Fruit fly (Drosophila melanogaster) whole organism, embryonic: Measurements from ENCODE around the gene gro.

Experiments used
- Blimp-1 ChIP-seq: fragments of 200-800 bp; sonication (Bioruptor generic); optimal IDR thresholded peaks from 3 replicates; lab custom pipeline; 2018; ENCODE audit warnings: missing biosample characterization, missing genetic modification characterization, mild to moderate bottlenecking, moderate library complexity, missing genetic modification reagents
- CG10543 ChIP-seq: fragments of 200-800 bp; sonication (Bioruptor generic); optimal IDR thresholded peaks from 3 replicates; lab custom pipeline; 2017; ENCODE audit warnings: missing biosample characterization, mild to moderate bottlenecking, missing genetic modification characterization, moderate library complexity
- CG11695 ChIP-seq: fragments of 200-800 bp; sonication (Bioruptor generic); IDR thresholded peaks from 3 replicates; pipeline ENCODE4 v1.3.6; 2022; ENCODE audit warnings: missing biosample characterization, missing genetic modification characterization
- CG12769 ChIP-seq: fragments of 200-800 bp; sonication (Bioruptor generic); optimal IDR thresholded peaks from 2 replicates; lab custom pipeline; 2019; ENCODE audit warnings: missing biosample characterization, mild to moderate bottlenecking, missing genetic modification characterization, moderate library complexity
- CG13123 ChIP-seq: fragments of 200-800 bp; sonication (Bioruptor generic); optimal IDR thresholded peaks from 2 replicates; lab custom pipeline; 2016; ENCODE audit warnings: missing biosample characterization, missing genetic modification characterization
- CG18619 ChIP-seq: fragments of 200-800 bp; sonication (Bioruptor generic); optimal IDR thresholded peaks from 3 replicates; lab custom pipeline; 2017; ENCODE audit warnings: missing biosample characterization, mild to moderate bottlenecking, missing genetic modification characterization
- CG2199 ChIP-seq: fragments of 200-800 bp; sonication (Bioruptor generic); IDR thresholded peaks from 3 replicates; pipeline ENCODE4 v1.3.6; 2022; ENCODE audit warnings: missing biosample characterization, missing genetic modification characterization
- CG32772 ChIP-seq: fragments of 200-800 bp; sonication (Bioruptor generic); IDR thresholded peaks from 2 replicates; pipeline ENCODE4 v1.3.6; 2022; ENCODE audit warnings: missing biosample characterization, missing genetic modification characterization
- CG7357 ChIP-seq: fragments of 200-800 bp; sonication (Bioruptor generic); IDR thresholded peaks from 3 replicates; pipeline ENCODE4 v1.3.6; 2022; ENCODE audit warnings: missing biosample characterization, missing genetic modification characterization
- CG8359 ChIP-seq: fragments of 200-800 bp; sonication (Bioruptor generic); optimal IDR thresholded peaks from 2 replicates; lab custom pipeline; 2017; ENCODE audit warnings: missing biosample characterization, mild to moderate bottlenecking, missing genetic modification characterization, borderline replicate concordance
- D ChIP-seq, 2 experiments: fragments of 200-800 bp in 1 of 2; fragments of >200 bp in 1 of 2; sonication (Bioruptor generic) in 1 of 2; optimal IDR thresholded peaks; 2 replicates in 1 of 2; 3 replicates in 1 of 2; lab custom pipeline; 2017; ENCODE audit warnings: mild to moderate bottlenecking in 1 of 2, missing biosample characterization in 1 of 2, missing genetic modification characterization in 1 of 2, missing genetic modification reagents in 1 of 2
- Deaf1 ChIP-seq: fragments of 200-800 bp; optimal IDR thresholded peaks from 3 replicates; lab custom pipeline; 2019; ENCODE audit warnings: missing biosample characterization, mild to moderate bottlenecking, missing genetic modification characterization, moderate library complexity
- Dll ChIP-seq: fragments of 200-800 bp; sonication (Bioruptor generic); IDR thresholded peaks from 4 replicates; pipeline ENCODE4 v1.3.6; 2022; ENCODE audit warnings: missing biosample characterization, missing genetic modification characterization; ENCODE audit not compliant: partially characterized antibody
- Fer1 ChIP-seq: fragments of 200-800 bp; sonication (Bioruptor generic); optimal IDR thresholded peaks from 2 replicates; lab custom pipeline; 2017; ENCODE audit warnings: missing biosample characterization, mild to moderate bottlenecking, missing genetic modification characterization
- HLH3B ChIP-seq: fragments of 200-800 bp; sonication (Bioruptor generic); IDR thresholded peaks from 2 replicates; pipeline ENCODE4 v1.3.6; 2022; ENCODE audit warnings: missing biosample characterization, missing genetic modification characterization
- HLHmδ ChIP-seq: fragments of 200-800 bp; sonication (Bioruptor generic); optimal IDR thresholded peaks from 2 replicates; lab custom pipeline; 2018; ENCODE audit warnings: missing biosample characterization, mild to moderate bottlenecking, missing genetic modification characterization, moderate library complexity
- Hr78 ChIP-seq, 2 experiments: fragments of 200-800 bp in 1 of 2; fragments of >200 bp in 1 of 2; sonication (Bioruptor generic) in 1 of 2; optimal IDR thresholded peaks; 2 replicates each; lab custom pipeline; 2017 to 2019; ENCODE audit warnings: missing biosample characterization in 2 of 2, missing genetic modification characterization in 2 of 2, mild to moderate bottlenecking in 1 of 2, moderate library complexity in 1 of 2
- Kr ChIP-seq: fragments of 200-800 bp; sonication (Bioruptor generic); optimal IDR thresholded peaks from 2 replicates; lab custom pipeline; 2017; ENCODE audit warnings: missing biosample characterization, mild to moderate bottlenecking, missing genetic modification characterization
- Med ChIP-seq: fragments of 200-800 bp; sonication (Bioruptor generic); peaks from one replicate; lab custom pipeline; 2016; ENCODE audit warnings: missing biosample characterization, missing genetic modification characterization, mild to moderate bottlenecking, inconsistent platforms, moderate library complexity
- Mrtf ChIP-seq: fragments of 200-800 bp; sonication (Bioruptor generic); IDR thresholded peaks from 3 replicates; pipeline ENCODE4 v1.3.6; 2022; ENCODE audit warnings: missing biosample characterization, missing genetic modification characterization
- abd-A ChIP-seq: fragments of 200-800 bp; sonication (Bioruptor generic); optimal IDR thresholded peaks from 3 replicates; lab custom pipeline; 2019; ENCODE audit warnings: missing biosample characterization, mild to moderate bottlenecking, missing genetic modification characterization, moderate library complexity
- ac ChIP-seq: fragments of 200-800 bp; sonication (Bioruptor generic); optimal IDR thresholded peaks from 3 replicates; lab custom pipeline; 2017; ENCODE audit warnings: missing biosample characterization, mild to moderate bottlenecking, missing genetic modification characterization
- ara ChIP-seq: fragments of 200-800 bp; sonication (Bioruptor generic); IDR thresholded peaks from 2 replicates; pipeline ENCODE4 v1.3.6; 2022; ENCODE audit warnings: missing biosample characterization, missing genetic modification characterization
- ase ChIP-seq: fragments of 200-800 bp; sonication (Bioruptor generic); IDR thresholded peaks from 3 replicates; pipeline ENCODE4 v1.3.6; 2022; ENCODE audit warnings: missing biosample characterization, missing genetic modification characterization
- cg ChIP-seq: fragments of 200-800 bp; sonication (Bioruptor generic); optimal IDR thresholded peaks from 3 replicates; lab custom pipeline; 2019; ENCODE audit warnings: missing biosample characterization, mild to moderate bottlenecking, missing genetic modification characterization, moderate library complexity
- ci ChIP-seq: fragments of 200-800 bp; sonication (Bioruptor generic); IDR thresholded peaks from 3 replicates; pipeline ENCODE4 v1.3.6; 2022; ENCODE audit warnings: missing biosample characterization, missing genetic modification characterization
- corto ChIP-seq: fragments of 200-800 bp; sonication (Bioruptor generic); optimal IDR thresholded peaks from 2 replicates; lab custom pipeline; 2016; ENCODE audit warnings: missing biosample characterization, mild to moderate bottlenecking, missing genetic modification characterization, moderate library complexity
- cwo ChIP-seq: fragments of 200-800 bp; sonication (Bioruptor generic); optimal IDR thresholded peaks from 3 replicates; lab custom pipeline; 2017; ENCODE audit warnings: missing biosample characterization, missing genetic modification characterization, mild to moderate bottlenecking, moderate library complexity, missing genetic modification reagents
- da ChIP-seq: fragments of 200-800 bp; sonication (Bioruptor generic); optimal IDR thresholded peaks from 2 replicates; lab custom pipeline; 2016; ENCODE audit warnings: missing biosample characterization, missing genetic modification characterization
- danr ChIP-seq: fragments of 200-800 bp; sonication (Bioruptor generic); IDR thresholded peaks from 2 replicates; pipeline ENCODE4 v1.3.6; 2022; ENCODE audit warnings: missing biosample characterization, missing genetic modification characterization
- dmrt99B ChIP-seq: fragments of 200-800 bp; sonication (Bioruptor generic); optimal IDR thresholded peaks from 2 replicates; lab custom pipeline; 2018; ENCODE audit warnings: missing biosample characterization, mild to moderate bottlenecking, missing genetic modification characterization, moderate library complexity
- dpn ChIP-seq, 2 experiments: fragments of 200-800 bp; sonication (Bioruptor generic); optimal IDR thresholded peaks; 3 replicates each; lab custom pipeline; 2016; ENCODE audit warnings: missing biosample characterization in 2 of 2, missing genetic modification characterization in 2 of 2
- grn ChIP-seq: fragments of 200-800 bp; sonication (Bioruptor generic); optimal IDR thresholded peaks from 3 replicates; lab custom pipeline; 2017; ENCODE audit warnings: missing biosample characterization, missing genetic modification characterization
- gsb-n ChIP-seq: fragments of 200-800 bp; sonication (Bioruptor generic); optimal IDR thresholded peaks from 3 replicates; lab custom pipeline; 2018; ENCODE audit warnings: missing biosample characterization, mild to moderate bottlenecking, missing genetic modification characterization
- kni ChIP-seq: fragments of 200-800 bp; sonication (Bioruptor generic); optimal IDR thresholded peaks from 3 replicates; lab custom pipeline; 2017; ENCODE audit warnings: mild to moderate bottlenecking, missing biosample characterization, missing genetic modification reagents, missing genetic modification characterization
- mirr ChIP-seq: fragments of 200-800 bp; sonication (Bioruptor generic); optimal IDR thresholded peaks from 3 replicates; lab custom pipeline; 2018; ENCODE audit warnings: missing biosample characterization, mild to moderate bottlenecking, missing genetic modification characterization
- oc ChIP-seq: fragments of 200-800 bp; sonication (Bioruptor generic); optimal IDR thresholded peaks from 2 replicates; lab custom pipeline; 2018; ENCODE audit warnings: missing biosample characterization, mild to moderate bottlenecking, missing genetic modification characterization, moderate library complexity
- phol ChIP-seq: fragments of 200-800 bp; sonication (Bioruptor generic); optimal IDR thresholded peaks from 3 replicates; lab custom pipeline; 2018; ENCODE audit warnings: missing biosample characterization, mild to moderate bottlenecking, missing genetic modification characterization, moderate library complexity
- pros ChIP-seq: fragments of 200-800 bp; sonication (Bioruptor generic); optimal IDR thresholded peaks from 3 replicates; lab custom pipeline; 2019; ENCODE audit warnings: missing biosample characterization, mild to moderate bottlenecking, missing genetic modification characterization, moderate library complexity
- sd ChIP-seq: fragments of 200-800 bp; sonication (Bioruptor generic); optimal IDR thresholded peaks from 3 replicates; lab custom pipeline; 2018; ENCODE audit warnings: missing biosample characterization, mild to moderate bottlenecking, missing genetic modification characterization, moderate library complexity
- shn ChIP-seq: fragments of 200-800 bp; sonication (Bioruptor generic); optimal IDR thresholded peaks from 3 replicates; lab custom pipeline; 2016; ENCODE audit warnings: missing biosample characterization, missing genetic modification characterization
- sqz ChIP-seq: fragments of 200-800 bp; sonication (Bioruptor generic); optimal IDR thresholded peaks from 3 replicates; lab custom pipeline; 2018; ENCODE audit warnings: missing biosample characterization, mild to moderate bottlenecking, missing genetic modification characterization
- z ChIP-seq: fragments of 200-800 bp; sonication (Bioruptor generic); IDR thresholded peaks from 3 replicates; pipeline ENCODE4 v1.3.6; 2022; ENCODE audit warnings: missing biosample characterization, missing genetic modification characterization
- zen ChIP-seq: fragments of 200-800 bp; sonication (Bioruptor generic); optimal IDR thresholded peaks from 3 replicates; lab custom pipeline; 2018; ENCODE audit warnings: missing biosample characterization, mild to moderate bottlenecking, missing genetic modification characterization, moderate library complexity
- zfh1 ChIP-seq: fragments of 200-800 bp; sonication (Bioruptor generic); IDR thresholded peaks from 3 replicates; pipeline ENCODE4 v1.3.6; 2022; ENCODE audit warnings: missing biosample characterization, missing genetic modification characterization

Gene gro

dm6 chr3R:26002039-26002438 is 39.5 kb upstream of the gro start (continued):
- TF ChIP-seq ase (no peak), HLH3B (GFP tag; lab: Robert Waterston, UW) (no peak), grn (GFP tag; lab: Kevin White, UChicago) (no peak), corto (GFP tag; lab: Kevin White, UChicago) (peak; percentile 34), phol (tag; lab: Kevin White, UChicago) (no peak), Dll (GFP tag; lab: Robert Waterston, UW) (0 out of 4 replicates have a peak, but pooled peaks have one; percentile 14)

- 0 out of 3 replicates have a peak, but pooled peaks have one; percentile 4 for TF ChIP-seq Mrtf (GFP tag; lab: Robert Waterston, UW)
- TF ChIP-seq cwo (GFP tag; lab: Kevin White, UChicago), result peak; percentile 56
- peak; percentile 71 for TF ChIP-seq Med
- no peak for TF ChIP-seq shn (GFP tag; lab: Kevin White, UChicago)
- no peak for TF ChIP-seq CG7357 (GFP tag; lab: Robert Waterston, UW)
- TF ChIP-seq Fer1 (GFP tag; lab: Kevin White, UChicago), result no peak
- no peak for TF ChIP-seq zfh1 (GFP tag; lab: Robert Waterston, UW)
- peak; percentile 14 for TF ChIP-seq dmrt99B (tag; lab: Kevin White, UChicago)
- peak; percentile 98 for TF ChIP-seq pros (GFP tag; lab: Kevin White, UChicago)
- TF ChIP-seq dpn (GFP tag; optimal IDR thresholded peaks at IDR 0.05; lab: Kevin White, UChicago), result peak in 1 of 2 experiments; percentile 1
- peak; percentile 68 for TF ChIP-seq CG12769 (tag; lab: Kevin White, UChicago)
- TF ChIP-seq Blimp-1 (GFP tag; lab: Kevin White, UChicago), result peak; percentile 51
- TF ChIP-seq Hr78 (GFP tag; optimal IDR thresholded peaks at IDR 0.05; lab: Kevin White, UChicago), result peak in 1 of 2 experiments; percentile 25
- TF ChIP-seq zen (tag; lab: Kevin White, UChicago), result peak; percentile 23
- TF ChIP-seq CG18619 (GFP tag; lab: Kevin White, UChicago), result no peak
- no peak for TF ChIP-seq CG8359 (GFP tag; lab: Kevin White, UChicago)
- peak; percentile 77 for TF ChIP-seq CG10543
- no peak for TF ChIP-seq CG13123 (GFP tag; lab: Kevin White, UChicago)
- peak; percentile 26 for TF ChIP-seq da (GFP tag; lab: Kevin White, UChicago)
- peak; percentile 90 for TF ChIP-seq HLHmδ (GFP tag; lab: Kevin White, UChicago)
- no peak for TF ChIP-seq CG11695 (GFP tag; lab: Robert Waterston, UW)
- peak; percentile 98 for TF ChIP-seq sqz
- TF ChIP-seq z (GFP tag; lab: Robert Waterston, UW), result 0 out of 3 replicates have a peak, but pooled peaks have one; percentile 24
- TF ChIP-seq CG2199 (GFP tag; lab: Robert Waterston, UW), result no peak
- TF ChIP-seq cg (GFP tag; lab: Kevin White, UChicago), result peak; percentile 84
- TF ChIP-seq Kr (GFP tag; lab: Kevin White, UChicago), result peak; percentile 70
- TF ChIP-seq gsb-n (tag; lab: Kevin White, UChicago), result peak; percentile 53
- TF ChIP-seq oc, result peak; percentile 64
- TF ChIP-seq mirr (GFP tag; lab: Kevin White, UChicago), result peak; percentile 19
- peak; percentile 66 for TF ChIP-seq Deaf1
- TF ChIP-seq sd (tag; lab: Kevin White, UChicago), result peak; percentile 64
- peak; percentile 99 for TF ChIP-seq kni (GFP tag; lab: Kevin White, UChicago)
- TF ChIP-seq ac (GFP tag; lab: Kevin White, UChicago), result peak; percentile 94
- 0 out of 3 replicates have a peak, but pooled peaks have one; percentile 5 for TF ChIP-seq ci (GFP tag; lab: Robert Waterston, UW)
- 0 out of 2 replicates have a peak, but pooled peaks have one; percentile 28 for TF ChIP-seq ara (GFP tag; lab: Robert Waterston, UW)
- peak; percentile 91 for TF ChIP-seq abd-A (tag; lab: Kevin White, UChicago)
- TF ChIP-seq danr, result no peak
- TF ChIP-seq D (optimal IDR thresholded peaks at IDR 0.05; lab: Kevin White, UChicago), result peak; percentile 75
- no peak for TF ChIP-seq D (GFP tag; optimal IDR thresholded peaks at IDR 0.05; lab: Kevin White, UChicago)
- TF ChIP-seq CG32772 (GFP tag; lab: Robert Waterston, UW), result peak; percentile 27; the same call in 1 of the 2 replicates
- TF ChIP-seq grn (GFP tag; lab: Kevin White, UChicago), result peak; percentile 77
These were observed 38.8 kb upstream of the gro start for dm6 chr3R:26002570-26003332.
